Worm (Caenorhabditis elegans) whole organism, L1 larva: ENCODE measurements around the gene B0361.9.

Experiments used
- C16A3.4 ChIP-seq: fragments of 150-350 bp; optimal IDR thresholded peaks from 2 replicates; lab custom pipeline; 2014; ENCODE audit warnings: missing biosample characterization, missing genetic modification characterization
- Y116A8C.19 ChIP-seq: sonication (generic microtip); optimal IDR thresholded peaks from 2 replicates; lab custom pipeline; 2016; ENCODE audit warnings: missing compliant biosample characterization, missing genetic modification characterization, borderline replicate concordance
- aha-1 ChIP-seq: fragments of 150-350 bp; optimal IDR thresholded peaks from 2 replicates; lab custom pipeline; 2014; ENCODE audit warnings: missing biosample characterization, missing genetic modification characterization
- alr-1 ChIP-seq: fragments of 200-800 bp; sonication (Bioruptor generic); optimal IDR thresholded peaks from 2 replicates; lab custom pipeline; 2018; ENCODE audit warnings: borderline replicate concordance, mild to moderate bottlenecking, missing genetic modification characterization, missing compliant biosample characterization
- aly-2 ChIP-seq: fragments of 150-350 bp; optimal IDR thresholded peaks from 2 replicates; lab custom pipeline; 2014; ENCODE audit warnings: missing biosample characterization, missing genetic modification characterization
- blmp-1 ChIP-seq: fragments of 150-350 bp; optimal IDR thresholded peaks from 2 replicates; lab custom pipeline; 2014; ENCODE audit warnings: missing biosample characterization, missing genetic modification characterization
- ceh-63 ChIP-seq: fragments of 200-800 bp; sonication (Bioruptor generic); optimal IDR thresholded peaks from 2 replicates; lab custom pipeline; 2018; ENCODE audit warnings: mild to moderate bottlenecking, missing genetic modification characterization, missing compliant biosample characterization
- ceh-88 ChIP-seq: fragments of 200-800 bp; sonication (Bioruptor generic); IDR thresholded peaks from 2 replicates; pipeline ENCODE4 v1.3.6; 2022; ENCODE audit warnings: missing genetic modification characterization, missing compliant biosample characterization
- ceh-90 ChIP-seq: sonication (generic microtip); optimal IDR thresholded peaks from 2 replicates; lab custom pipeline; 2016; ENCODE audit warnings: missing genetic modification characterization, missing compliant biosample characterization
- ces-1 ChIP-seq: fragments of 150-350 bp; optimal IDR thresholded peaks from 2 replicates; lab custom pipeline; 2014; ENCODE audit warnings: missing biosample characterization, missing genetic modification reagents, missing genetic modification characterization
- dpl-1 ChIP-seq, 3 experiments: fragments of 150-350 bp in 2 of 3; sonication (generic microtip) in 1 of 3; optimal IDR thresholded peaks; 2 replicates each; lab custom pipeline; 2014 to 2017; ENCODE audit warnings: missing biosample characterization in 3 of 3, missing genetic modification characterization in 3 of 3, missing genetic modification reagents in 3 of 3
- efl-3 ChIP-seq: fragments of 200-800 bp; sonication (Bioruptor generic); optimal IDR thresholded peaks from 2 replicates; lab custom pipeline; 2018; ENCODE audit warnings: mild to moderate bottlenecking, missing genetic modification characterization, missing compliant biosample characterization
- elt-2 ChIP-seq: sonication (generic microtip); optimal IDR thresholded peaks from 2 replicates; lab custom pipeline; 2016; ENCODE audit warnings: missing genetic modification characterization, mild to moderate bottlenecking, inconsistent platforms, missing compliant biosample characterization, missing genetic modification reagents
- elt-3 ChIP-seq, 6 experiments: fragments of 150-350 bp in 1 of 6; sonication (generic microtip); optimal IDR thresholded peaks; 2 replicates each; lab custom pipeline; 2017 to 2018; ENCODE audit warnings: missing biosample characterization in 6 of 6, missing genetic modification characterization in 6 of 6, inconsistent platforms in 1 of 6
- ets-5 ChIP-seq: fragments of 200-800 bp; sonication (Bioruptor generic); IDR thresholded peaks from 2 replicates; pipeline ENCODE4 v1.3.6; 2022; ENCODE audit warnings: missing genetic modification characterization, missing compliant biosample characterization
- fkh-4 ChIP-seq: sonication (generic microtip); optimal IDR thresholded peaks from 2 replicates; lab custom pipeline; 2016; ENCODE audit warnings: missing compliant biosample characterization, missing genetic modification characterization, borderline replicate concordance
- fos-1 ChIP-seq: fragments of 150-350 bp; optimal IDR thresholded peaks from 2 replicates; lab custom pipeline; 2014; ENCODE audit warnings: missing biosample characterization, missing genetic modification characterization
- grh-1 ChIP-seq: fragments of 200-800 bp; sonication (Bioruptor generic); IDR thresholded peaks from 2 replicates; pipeline ENCODE4 v1.3.6; 2022; ENCODE audit warnings: missing genetic modification reagents, missing genetic modification characterization, missing compliant biosample characterization
- hlh-17 ChIP-seq: fragments of 200-800 bp; sonication (Bioruptor generic); optimal IDR thresholded peaks from 2 replicates; lab custom pipeline; 2018; ENCODE audit warnings: missing genetic modification characterization, mild to moderate bottlenecking, missing compliant biosample characterization, moderate library complexity, borderline replicate concordance
- irx-1 ChIP-seq: sonication (generic microtip); optimal IDR thresholded peaks from 2 replicates; lab custom pipeline; 2016; ENCODE audit warnings: missing genetic modification characterization, missing compliant biosample characterization
- isw-1 ChIP-seq: fragments of 200-800 bp; sonication (Bioruptor generic); IDR thresholded peaks from 2 replicates; pipeline ENCODE4 v1.3.6; 2022; ENCODE audit warnings: missing genetic modification characterization, missing compliant biosample characterization
- jun-1 ChIP-seq: fragments of 150-350 bp; optimal IDR thresholded peaks from 2 replicates; lab custom pipeline; 2014; ENCODE audit warnings: missing biosample characterization, missing genetic modification reagents, missing genetic modification characterization
- lin-13 ChIP-seq: fragments of 150-350 bp; optimal IDR thresholded peaks from 2 replicates; lab custom pipeline; 2014; ENCODE audit warnings: missing biosample characterization, missing genetic modification reagents, missing genetic modification characterization
- lin-15B ChIP-seq: fragments of 150-350 bp; sonication (generic microtip); optimal IDR thresholded peaks from 3 replicates; lab custom pipeline; 2014; ENCODE audit warnings: missing biosample characterization, missing genetic modification characterization
- lin-39 ChIP-seq: fragments of 150-350 bp; optimal IDR thresholded peaks from 2 replicates; lab custom pipeline; 2014; ENCODE audit warnings: missing biosample characterization, missing genetic modification reagents, missing genetic modification characterization
- lir-3 ChIP-seq: sonication (generic microtip); optimal IDR thresholded peaks from 2 replicates; lab custom pipeline; 2016; ENCODE audit warnings: mild to moderate bottlenecking, missing genetic modification characterization, moderate library complexity, missing compliant biosample characterization; ENCODE audit not compliant: poor library complexity
- lsy-2 ChIP-seq, 2 experiments: fragments of 150-350 bp; optimal IDR thresholded peaks; 2 replicates each; lab custom pipeline; 2014; ENCODE audit warnings: missing biosample characterization in 2 of 2, missing genetic modification characterization in 2 of 2
- mab-9 ChIP-seq: fragments of 200-800 bp; sonication (Bioruptor generic); IDR thresholded peaks from 2 replicates; pipeline ENCODE4 v1.3.6; 2022; ENCODE audit warnings: missing genetic modification reagents, missing genetic modification characterization, missing compliant biosample characterization
- mef-2 ChIP-seq: fragments of 150-350 bp; optimal IDR thresholded peaks from 2 replicates; lab custom pipeline; 2014; ENCODE audit warnings: missing biosample characterization, missing genetic modification characterization
- mep-1 ChIP-seq: fragments of 150-350 bp; optimal IDR thresholded peaks from 2 replicates; lab custom pipeline; 2014; ENCODE audit warnings: missing biosample characterization, missing genetic modification characterization
- nhr-19 ChIP-seq: fragments of 200-800 bp; sonication (Bioruptor generic); conservative IDR thresholded peaks from 2 replicates; pipeline ENCODE4 v1.3.6; 2022; ENCODE audit warnings: missing genetic modification characterization, missing compliant biosample characterization
- nhr-20 ChIP-seq: sonication (generic microtip); optimal IDR thresholded peaks from 2 replicates; lab custom pipeline; 2016; ENCODE audit warnings: mild to moderate bottlenecking, missing genetic modification characterization, missing compliant biosample characterization
- nhr-28 ChIP-seq: fragments of 150-350 bp; optimal IDR thresholded peaks from 2 replicates; lab custom pipeline; 2014; ENCODE audit warnings: missing biosample characterization, missing genetic modification characterization
- nhr-47 ChIP-seq: sonication (generic microtip); optimal IDR thresholded peaks from 2 replicates; lab custom pipeline; 2016; ENCODE audit warnings: mild to moderate bottlenecking, missing genetic modification characterization, moderate library complexity, missing compliant biosample characterization
- nhr-71 ChIP-seq: sonication (generic microtip); optimal IDR thresholded peaks from 2 replicates; lab custom pipeline; 2016; ENCODE audit warnings: mild to moderate bottlenecking, missing genetic modification characterization, moderate library complexity, missing compliant biosample characterization
- pax-3 ChIP-seq: fragments of 200-800 bp; sonication (Bioruptor generic); optimal IDR thresholded peaks from 2 replicates; lab custom pipeline; 2018; ENCODE audit warnings: mild to moderate bottlenecking, missing genetic modification characterization, moderate library complexity, missing compliant biosample characterization
- skn-1 ChIP-seq: fragments of 150-350 bp; optimal IDR thresholded peaks from 2 replicates; lab custom pipeline; 2014; ENCODE audit warnings: missing biosample characterization, missing genetic modification characterization
- snpc-4 ChIP-seq: fragments of 150-350 bp; optimal IDR thresholded peaks from 2 replicates; lab custom pipeline; 2014; ENCODE audit warnings: missing biosample characterization, missing genetic modification characterization
- sox-4 ChIP-seq: sonication (generic microtip); optimal IDR thresholded peaks from 2 replicates; lab custom pipeline; 2016; ENCODE audit warnings: missing genetic modification characterization, missing compliant biosample characterization
- sptf-1 ChIP-seq: fragments of 150-350 bp; optimal IDR thresholded peaks from 2 replicates; lab custom pipeline; 2014; ENCODE audit warnings: missing biosample characterization, missing genetic modification characterization
- tlp-1 ChIP-seq: fragments of 150-350 bp; optimal IDR thresholded peaks from 2 replicates; lab custom pipeline; 2014; ENCODE audit warnings: missing biosample characterization, missing genetic modification characterization
- unc-130 ChIP-seq: fragments of 150-350 bp; optimal IDR thresholded peaks from 2 replicates; lab custom pipeline; 2017; ENCODE audit warnings: missing biosample characterization, missing genetic modification characterization, inconsistent platforms
- unc-98 ChIP-seq: fragments of 200-800 bp; sonication (Bioruptor generic); IDR thresholded peaks from 2 replicates; pipeline ENCODE4 v1.3.6; 2022; ENCODE audit warnings: missing genetic modification characterization, missing compliant biosample characterization
- vab-15 ChIP-seq: sonication (generic microtip); optimal IDR thresholded peaks from 2 replicates; lab custom pipeline; 2017; ENCODE audit warnings: missing genotype, mild to moderate bottlenecking, missing genetic modification characterization, missing compliant biosample characterization
- zag-1 ChIP-seq: fragments of 150-350 bp; optimal IDR thresholded peaks from 2 replicates; lab custom pipeline; 2014; ENCODE audit warnings: missing biosample characterization, missing genetic modification characterization
- zip-4 ChIP-seq: fragments of 200-800 bp; sonication (Bioruptor generic); optimal IDR thresholded peaks from 2 replicates; lab custom pipeline; 2018; ENCODE audit warnings: mild to moderate bottlenecking, missing genetic modification characterization, moderate library complexity, missing compliant biosample characterization
- ztf-11 ChIP-seq, 2 experiments: sonication (generic microtip); optimal IDR thresholded peaks; 2 replicates each; lab custom pipeline; 2016 to 2017; ENCODE audit warnings: missing genetic modification characterization in 2 of 2, missing biosample characterization in 1 of 2, missing compliant biosample characterization in 1 of 2
- ztf-4 ChIP-seq: fragments of 150-350 bp; optimal IDR thresholded peaks from 2 replicates; lab custom pipeline; 2014; ENCODE audit warnings: missing biosample characterization, missing genetic modification characterization

Gene B0361.9

ce11 chrIII:7277228-7277627 lies 22.2 kb downstream of the B0361.9 start, which contains the start of the genes spot-1 and B0361.11 (continued):
- peak; percentile 93 to 97 (median 97) for TF ChIP-seq dpl-1 (GFP tag; optimal IDR thresholded peaks at IDR 0.05; lab: Kevin White, UChicago)
- TF ChIP-seq irx-1 (tag; lab: Kevin White, UChicago): peak; percentile 39
- TF ChIP-seq fos-1 (tag; lab: Kevin White, UChicago): peak; percentile 18
- no peak for TF ChIP-seq Y116A8C.19 (tag; lab: Kevin White, UChicago)
- no peak for TF ChIP-seq efl-3 (GFP tag; lab: Kevin White, UChicago)
- peak; percentile 53 for TF ChIP-seq lin-13 (GFP tag; lab: Kevin White, UChicago)
- TF ChIP-seq vab-15 (tag; lab: Kevin White, UChicago): no peak
- TF ChIP-seq elt-2: peak; percentile 19
- TF ChIP-seq mep-1: peak; percentile 55
- TF ChIP-seq, all 84 proteins: peak for 41

- TF ChIP-seq mef-2 (tag; lab: Kevin White, UChicago) (no peak), fkh-4 (tag; lab: Kevin White, UChicago) (no peak), nhr-20 (tag; lab: Kevin White, UChicago) (no peak), C16A3.4 (tag; lab: Kevin White, UChicago) (no peak), tlp-1 (tag; lab: Kevin White, UChicago) (no peak), grh-1 (GFP tag; lab: Robert Waterston, UW) (no peak), aha-1 (tag; lab: Kevin White, UChicago) (no peak), zag-1 (no peak), sox-4 (no peak), ztf-4 (tag; lab: Kevin White, UChicago) (no peak), ceh-88 (GFP tag; lab: Robert Waterston, UW) (no peak), ceh-63 (GFP tag; lab: Kevin White, UChicago) (no peak), pax-3 (tag; lab: Kevin White, UChicago) (no peak), elt-2 (no peak), ets-5 (GFP tag; lab: Robert Waterston, UW) (no peak), nhr-71 (tag; lab: Kevin White, UChicago) (no peak), snpc-4 (tag; lab: Kevin White, UChicago) (no peak), jun-1 (tag; lab: Kevin White, UChicago) (no peak), nhr-19 (GFP tag; lab: Robert Waterston, UW) (no peak), nhr-28 (tag; lab: Kevin White, UChicago) (no peak)
Measured at ce11 chrIII:7275296-7275695, 24.1 kb downstream of the B0361.9 start, which contains the start of gene psd-1. Gene psd-1 (minus strand): TSS chrIII:7275396.

DNA sequence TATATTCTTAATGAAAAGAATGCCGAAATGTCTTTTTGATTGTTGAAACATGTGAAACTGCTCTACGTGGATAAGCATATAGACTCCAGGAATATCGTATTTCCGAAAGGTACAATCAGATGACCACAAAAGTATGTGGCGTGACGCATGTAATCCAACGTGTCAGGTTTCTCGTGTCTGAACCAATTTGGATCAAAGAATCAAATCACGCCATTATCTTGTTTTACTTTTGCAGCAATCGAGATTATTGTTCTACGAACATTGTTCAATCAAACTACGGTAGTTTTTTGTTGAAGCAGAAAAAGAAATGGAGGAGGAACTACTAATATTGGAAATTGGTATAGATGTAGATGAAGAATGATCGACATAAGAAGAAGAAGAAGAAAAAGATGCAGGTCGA lies 25.7 kb downstream of the B0361.9 start:
- TF ChIP-seq unc-130: peak; percentile 64
- no peak for TF ChIP-seq lin-15B (tag; lab: Kevin White, UChicago)
- TF ChIP-seq fkh-4 (tag; lab: Kevin White, UChicago): no peak
- peak; percentile 12 for TF ChIP-seq nhr-47 (tag; lab: Kevin White, UChicago)
- TF ChIP-seq ztf-4 (tag; lab: Kevin White, UChicago): no peak
- TF ChIP-seq tlp-1 (tag; lab: Kevin White, UChicago): no peak
- TF ChIP-seq zag-1: no peak
- TF ChIP-seq unc-98 (GFP tag; lab: Robert Waterston, UW): no peak
- TF ChIP-seq nhr-19 (GFP tag; lab: Robert Waterston, UW): 0 out of 2 replicates have a peak, but pooled peaks have one; percentile 28
- no peak for TF ChIP-seq sptf-1 (tag; lab: Kevin White, UChicago)
- peak in 1 of 6 experiments; percentile 67 for TF ChIP-seq elt-3 (tag; optimal IDR thresholded peaks at IDR 0.05; lab: Kevin White, UChicago)
- no peak for TF ChIP-seq skn-1 (tag; lab: Kevin White, UChicago)
- TF ChIP-seq ces-1: no peak
- TF ChIP-seq nhr-20 (tag; lab: Kevin White, UChicago): peak; percentile 77
- TF ChIP-seq lin-39 (tag; lab: Kevin White, UChicago): no peak
- no peak for TF ChIP-seq lir-3 (tag; lab: Kevin White, UChicago)
- TF ChIP-seq hlh-17 (GFP tag; lab: Kevin White, UChicago): no peak
- no peak for TF ChIP-seq mab-9 (GFP tag; lab: Robert Waterston, UW)
- no peak for TF ChIP-seq ceh-90 (tag; lab: Kevin White, UChicago)
- TF ChIP-seq lin-13 (GFP tag; lab: Kevin White, UChicago): no peak
- no peak for TF ChIP-seq ztf-11 (tag; optimal IDR thresholded peaks at IDR 0.05; lab: Kevin White, UChicago)
- TF ChIP-seq alr-1 (tag; lab: Kevin White, UChicago): no peak
- TF ChIP-seq isw-1 (GFP tag; lab: Robert Waterston, UW): no peak
- TF ChIP-seq mep-1: peak; percentile 35
- peak; percentile 56 for TF ChIP-seq blmp-1 (tag; lab: Kevin White, UChicago)
- no peak for TF ChIP-seq zip-4 (GFP tag; lab: Kevin White, UChicago)
- TF ChIP-seq lsy-2 (tag; optimal IDR thresholded peaks at IDR 0.05; lab: Kevin White, UChicago): no peak
- no peak for TF ChIP-seq jun-1 (tag; lab: Kevin White, UChicago)
- no peak for TF ChIP-seq aly-2 (tag; lab: Kevin White, UChicago)
- no peak for TF ChIP-seq vab-15 (tag; lab: Kevin White, UChicago)
